Worm (Caenorhabditis elegans): Measurements from ENCODE around the gene nlp-52.

The nlp-52 gene

DNA sequence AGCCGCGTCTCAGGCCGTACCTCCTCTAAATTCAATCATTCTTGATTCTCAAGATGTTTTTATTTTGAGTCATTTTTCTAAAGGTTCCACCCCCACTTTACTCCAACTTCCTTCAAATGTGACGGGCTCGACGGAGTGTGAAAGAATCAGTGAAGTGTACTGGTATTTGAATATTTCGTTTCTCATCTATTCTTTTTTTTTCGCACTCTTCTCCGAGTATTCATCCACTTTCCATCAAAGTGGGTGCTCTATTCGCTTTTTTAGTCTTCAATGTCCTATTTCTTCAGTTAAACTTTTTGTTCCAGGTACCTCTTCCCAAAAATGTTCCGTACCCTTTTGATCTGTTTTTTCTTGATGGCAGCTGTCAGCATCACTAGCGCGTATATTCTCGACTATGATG, at the start of gene nlp-52:
Gene nlp-52, plus strand, starts transcription at position 301 of the 400 bp plus-strand sequence.
- TF ChIP-seq ztf-23 (GFP tag; IDR thresholded peaks at IDR 0.05) (no peak), T22C8.4 (GFP tag; IDR thresholded peaks at IDR 0.05) (no peak), flt-1 (GFP tag; IDR thresholded peaks at IDR 0.05) (no peak), klf-2 (GFP tag; conservative IDR thresholded peaks at IDR 0.05) (no peak), cog-1 (tag; optimal IDR thresholded peaks at IDR 0.05) (no peak), med-1 (GFP tag; optimal IDR thresholded peaks at IDR 0.05; ENCODE audit: insufficient read depth) (no peak), tab-1 (GFP tag; IDR thresholded peaks at IDR 0.05) (no peak), ztf-29 (GFP tag; IDR thresholded peaks at IDR 0.05) (no peak), ref-1 (GFP tag; conservative IDR thresholded peaks at IDR 0.05) (no peak)

DNA sequence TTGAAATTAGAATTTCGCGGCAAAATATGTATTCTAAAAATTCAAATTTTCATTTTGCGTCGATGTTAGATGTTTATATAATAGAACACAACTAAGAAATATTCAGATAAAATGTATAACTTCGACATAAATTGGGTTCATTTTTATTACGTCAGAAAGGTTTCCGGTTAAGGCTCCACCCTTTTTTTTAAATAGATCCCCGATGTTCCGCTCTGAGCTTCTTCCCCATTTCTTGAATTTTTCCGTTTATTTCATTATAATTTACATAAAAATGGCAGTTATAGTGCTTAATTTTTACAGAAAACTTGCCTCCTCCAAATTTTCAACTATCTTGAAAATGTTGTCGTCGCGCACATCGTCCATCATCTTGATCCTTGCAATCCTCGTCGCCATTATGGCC, 36.8 kb upstream of the nlp-52 start, which contains the start of gene flp-24:
Gene flp-24, plus strand, starts transcription at position 301 of the 400 bp plus-strand sequence.
- TF ChIP-seq med-1 (GFP tag; optimal IDR thresholded peaks at IDR 0.05; ENCODE audit: insufficient read depth) (no peak), ztf-23 (GFP tag; IDR thresholded peaks at IDR 0.05) (no peak), cog-1 (tag; optimal IDR thresholded peaks at IDR 0.05) (no peak), flt-1 (GFP tag; IDR thresholded peaks at IDR 0.05) (no peak), ref-1 (GFP tag; conservative IDR thresholded peaks at IDR 0.05) (no peak), klf-2 (GFP tag; conservative IDR thresholded peaks at IDR 0.05) (no peak), T22C8.4 (GFP tag; IDR thresholded peaks at IDR 0.05) (no peak), tab-1 (GFP tag; IDR thresholded peaks at IDR 0.05) (no peak), ztf-29 (GFP tag; IDR thresholded peaks at IDR 0.05) (no peak)

DNA sequence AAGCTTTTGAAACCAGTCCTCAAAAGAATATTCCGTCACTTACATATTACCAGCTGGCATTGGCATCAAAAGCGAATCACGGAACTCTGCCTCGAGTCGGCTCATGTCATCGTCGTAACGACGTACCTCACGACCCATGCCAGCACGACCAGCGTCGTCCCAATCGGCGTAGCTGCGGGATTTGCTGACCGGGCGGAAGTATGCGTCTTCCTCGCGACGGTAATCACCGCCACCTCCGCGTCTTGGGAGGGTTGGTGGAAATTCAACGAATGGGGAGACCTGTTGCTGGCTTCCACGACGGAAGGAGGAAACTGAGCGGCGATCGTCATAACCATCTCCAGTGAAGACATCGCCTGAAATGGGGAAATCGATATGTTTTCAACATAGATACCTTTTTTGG, 33.5 kb upstream of the nlp-52 start:
- TF ChIP-seq ztf-29 (GFP tag; IDR thresholded peaks at IDR 0.05): no peak
- no peak for TF ChIP-seq med-1 (GFP tag; optimal IDR thresholded peaks at IDR 0.05; ENCODE audit: insufficient read depth)
- no peak for TF ChIP-seq tab-1 (GFP tag; IDR thresholded peaks at IDR 0.05)
- no peak for TF ChIP-seq ref-1 (GFP tag; conservative IDR thresholded peaks at IDR 0.05)
- no peak for TF ChIP-seq klf-2 (GFP tag; conservative IDR thresholded peaks at IDR 0.05)
- TF ChIP-seq T22C8.4 (GFP tag; IDR thresholded peaks at IDR 0.05): no peak
- TF ChIP-seq cog-1 (tag; optimal IDR thresholded peaks at IDR 0.05): no peak
- no peak for TF ChIP-seq flt-1 (GFP tag; IDR thresholded peaks at IDR 0.05)
- TF ChIP-seq ztf-23 (GFP tag; IDR thresholded peaks at IDR 0.05): no peak

DNA sequence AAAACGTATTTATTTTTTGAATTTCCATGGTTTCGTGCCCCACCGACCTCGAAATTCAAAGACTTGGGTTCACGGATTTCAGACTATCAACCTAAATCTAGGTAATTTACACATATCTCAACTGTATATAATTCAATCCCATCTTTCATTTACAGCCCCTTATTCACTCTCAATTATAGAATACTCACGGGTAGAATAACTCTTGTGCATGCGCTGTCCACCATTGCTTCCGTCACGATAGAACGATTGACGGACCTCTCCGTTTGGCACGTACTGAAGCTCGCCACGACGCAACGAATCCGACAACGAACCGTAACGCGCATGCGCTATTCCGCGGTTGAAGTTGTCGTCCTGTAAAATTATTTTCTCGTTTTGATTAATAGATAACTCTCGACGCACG, 32.9 kb upstream of the nlp-52 start:
- TF ChIP-seq cog-1 (tag; optimal IDR thresholded peaks at IDR 0.05) (no peak), flt-1 (GFP tag; IDR thresholded peaks at IDR 0.05) (no peak), T22C8.4 (GFP tag; IDR thresholded peaks at IDR 0.05) (no peak), med-1 (GFP tag; optimal IDR thresholded peaks at IDR 0.05; ENCODE audit: insufficient read depth) (no peak), klf-2 (GFP tag; conservative IDR thresholded peaks at IDR 0.05) (no peak), ztf-23 (GFP tag; IDR thresholded peaks at IDR 0.05) (no peak), ref-1 (GFP tag; conservative IDR thresholded peaks at IDR 0.05) (no peak), ztf-29 (GFP tag; IDR thresholded peaks at IDR 0.05) (no peak), tab-1 (GFP tag; IDR thresholded peaks at IDR 0.05) (no peak)

- no peak for TF ChIP-seq ztf-29 (GFP tag; IDR thresholded peaks at IDR 0.05)
Measured at ce11 chrIII:740382-740781, 21.2 kb upstream of the nlp-52 start, which contains the start of gene idpp-1. TSS of gene idpp-1 (plus strand) at chrIII:740682.

DNA sequence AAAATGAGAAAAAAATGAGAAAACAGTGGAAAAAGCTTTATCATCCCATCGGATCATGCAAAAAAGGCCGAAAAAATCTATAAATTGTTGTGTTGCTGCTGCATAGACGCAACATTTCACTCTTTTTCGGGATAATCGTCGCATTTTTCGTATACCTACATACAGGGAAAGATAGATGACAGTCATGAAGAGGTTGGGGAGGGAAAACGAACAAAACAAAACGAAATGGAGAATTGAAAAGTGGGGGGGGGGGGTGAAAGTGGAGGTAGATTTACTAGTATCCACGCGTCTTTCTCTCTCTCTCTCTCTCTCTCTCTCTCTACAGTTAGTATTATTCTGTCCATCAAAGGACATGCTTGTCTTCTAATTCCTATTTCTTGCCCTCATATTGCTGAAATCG, 17.1 kb upstream of the nlp-52 start:
- TF ChIP-seq ref-1 (GFP tag; conservative IDR thresholded peaks at IDR 0.05): no peak
- TF ChIP-seq flt-1 (GFP tag; IDR thresholded peaks at IDR 0.05): no peak
- TF ChIP-seq klf-2 (GFP tag; conservative IDR thresholded peaks at IDR 0.05): no peak
- no peak for TF ChIP-seq cog-1 (tag; optimal IDR thresholded peaks at IDR 0.05)
- no peak for TF ChIP-seq med-1 (GFP tag; optimal IDR thresholded peaks at IDR 0.05; ENCODE audit: insufficient read depth)
- TF ChIP-seq T22C8.4 (GFP tag; IDR thresholded peaks at IDR 0.05): no peak
- no peak for TF ChIP-seq ztf-29 (GFP tag; IDR thresholded peaks at IDR 0.05)
- no peak for TF ChIP-seq ztf-23 (GFP tag; IDR thresholded peaks at IDR 0.05)
- no peak for TF ChIP-seq tab-1 (GFP tag; IDR thresholded peaks at IDR 0.05)

DNA sequence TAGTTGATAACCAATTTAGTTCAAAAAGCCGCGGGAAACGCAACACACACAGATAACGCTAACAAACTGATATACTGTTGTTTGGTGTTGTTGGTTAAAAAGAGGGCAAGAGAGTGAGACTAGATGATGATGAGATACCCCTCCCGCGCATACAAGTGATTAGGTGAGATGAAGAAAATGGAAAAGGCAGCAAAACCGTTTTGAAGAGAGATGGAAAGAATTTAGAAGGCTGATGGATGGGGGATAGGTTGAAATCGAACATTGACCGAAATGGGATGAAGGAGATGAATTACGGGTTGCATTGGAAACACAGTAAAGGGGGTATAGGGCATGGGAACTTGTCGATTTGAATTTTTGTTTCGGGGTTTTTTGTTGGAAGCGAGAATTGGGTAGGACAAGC, 12.8 kb upstream of the nlp-52 start:
- no peak for TF ChIP-seq T22C8.4 (GFP tag; IDR thresholded peaks at IDR 0.05)
- no peak for TF ChIP-seq cog-1 (tag; optimal IDR thresholded peaks at IDR 0.05)
- TF ChIP-seq flt-1 (GFP tag; IDR thresholded peaks at IDR 0.05): no peak
- no peak for TF ChIP-seq ztf-29 (GFP tag; IDR thresholded peaks at IDR 0.05)
- TF ChIP-seq ztf-23 (GFP tag; IDR thresholded peaks at IDR 0.05): no peak
- no peak for TF ChIP-seq med-1 (GFP tag; optimal IDR thresholded peaks at IDR 0.05; ENCODE audit: insufficient read depth)
- no peak for TF ChIP-seq tab-1 (GFP tag; IDR thresholded peaks at IDR 0.05)
- no peak for TF ChIP-seq ref-1 (GFP tag; conservative IDR thresholded peaks at IDR 0.05)
- no peak for TF ChIP-seq klf-2 (GFP tag; conservative IDR thresholded peaks at IDR 0.05)

ce11 chrIII:750028-750427, 11.5 kb upstream of the nlp-52 start:
- TF ChIP-seq ztf-29 (GFP tag; IDR thresholded peaks at IDR 0.05) (no peak), tab-1 (GFP tag; IDR thresholded peaks at IDR 0.05) (no peak), flt-1 (GFP tag; IDR thresholded peaks at IDR 0.05) (no peak), ztf-23 (GFP tag; IDR thresholded peaks at IDR 0.05) (no peak), ref-1 (GFP tag; conservative IDR thresholded peaks at IDR 0.05) (no peak), cog-1 (tag; optimal IDR thresholded peaks at IDR 0.05) (no peak), T22C8.4 (GFP tag; IDR thresholded peaks at IDR 0.05) (no peak), klf-2 (GFP tag; conservative IDR thresholded peaks at IDR 0.05) (no peak), med-1 (GFP tag; optimal IDR thresholded peaks at IDR 0.05; ENCODE audit: insufficient read depth) (no peak)

DNA sequence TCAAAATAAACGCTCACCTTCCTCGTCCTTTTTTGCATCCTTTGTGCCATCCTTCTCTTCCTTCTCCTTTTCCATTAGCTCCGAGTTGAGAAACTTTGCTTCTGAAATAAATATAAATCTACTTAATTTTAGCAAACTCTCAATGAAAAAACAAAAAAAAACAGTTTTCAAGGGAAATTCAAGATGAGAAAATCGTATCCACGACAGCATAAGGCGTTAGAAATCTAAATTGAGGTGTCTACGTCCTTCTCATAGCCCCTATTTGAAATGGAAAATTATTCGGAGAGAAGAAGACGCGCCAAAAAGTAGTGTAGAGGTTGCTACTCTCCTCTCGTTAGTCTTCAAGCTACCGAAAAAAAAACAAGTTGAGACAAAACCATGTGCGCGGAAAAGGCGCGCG, 9.2 kb upstream of the nlp-52 start, which contains the start of gene pat-12:
Gene pat-12, minus strand, starts transcription at position 101 of the 400 bp plus-strand sequence.
- TF ChIP-seq med-1 (GFP tag; optimal IDR thresholded peaks at IDR 0.05; ENCODE audit: insufficient read depth) (no peak), ztf-23 (GFP tag; IDR thresholded peaks at IDR 0.05) (no peak), tab-1 (GFP tag; IDR thresholded peaks at IDR 0.05) (no peak), cog-1 (tag; optimal IDR thresholded peaks at IDR 0.05) (no peak), ref-1 (GFP tag; conservative IDR thresholded peaks at IDR 0.05) (no peak), T22C8.4 (GFP tag; IDR thresholded peaks at IDR 0.05) (no peak), flt-1 (GFP tag; IDR thresholded peaks at IDR 0.05) (no peak), ztf-29 (GFP tag; IDR thresholded peaks at IDR 0.05) (no peak), klf-2 (GFP tag; conservative IDR thresholded peaks at IDR 0.05) (no peak)

- TF ChIP-seq ref-1 (GFP tag; conservative IDR thresholded peaks at IDR 0.05) (no peak), flt-1 (GFP tag; IDR thresholded peaks at IDR 0.05) (no peak), ztf-23 (GFP tag; IDR thresholded peaks at IDR 0.05) (no peak), tab-1 (GFP tag; IDR thresholded peaks at IDR 0.05) (no peak)
Measured at ce11 chrIII:754371-754770, 7.2 kb upstream of the nlp-52 start.
